Worm (Caenorhabditis elegans) whole organism, mixed stage, embryonic: Measurements from ENCODE around the gene Y43F8C.23.

Experiments used
- blmp-1 ChIP-seq: fragments of 150-350 bp; optimal IDR thresholded peaks from 2 replicates; lab custom pipeline; 2014; ENCODE audit warnings: missing biosample characterization, missing genetic modification characterization
- elt-1 ChIP-seq: sonication (generic microtip); optimal IDR thresholded peaks from 2 replicates; lab custom pipeline; 2017; ENCODE audit warnings: missing genetic modification characterization, mild to moderate bottlenecking, missing compliant biosample characterization, antibody characterized with exemption, moderate library complexity, borderline replicate concordance; ENCODE audit not compliant: insufficient read depth
- elt-3 ChIP-seq: fragments of 150-350 bp; optimal IDR thresholded peaks from 2 replicates; lab custom pipeline; 2014; ENCODE audit warnings: missing biosample characterization, missing genetic modification characterization
- lin-13 ChIP-seq: fragments of 150-350 bp; optimal IDR thresholded peaks from 2 replicates; lab custom pipeline; 2014; ENCODE audit warnings: missing biosample characterization, missing genetic modification characterization
- mab-5 ChIP-seq: fragments of 150-350 bp; optimal IDR thresholded peaks from 2 replicates; lab custom pipeline; 2014; ENCODE audit warnings: missing biosample characterization, missing genetic modification characterization
- mep-1 ChIP-seq: fragments of 150-350 bp; optimal IDR thresholded peaks from 2 replicates; lab custom pipeline; 2017; ENCODE audit warnings: missing biosample characterization, missing genetic modification reagents, missing genetic modification characterization, inconsistent platforms
- nhr-12 ChIP-seq: fragments of 150-350 bp; optimal IDR thresholded peaks from 2 replicates; lab custom pipeline; 2014; ENCODE audit warnings: missing biosample characterization, missing genetic modification characterization
- nhr-237 ChIP-seq: fragments of 150-350 bp; optimal IDR thresholded peaks from 2 replicates; lab custom pipeline; 2014; ENCODE audit warnings: missing biosample characterization, missing genetic modification characterization
- nhr-28 ChIP-seq: fragments of 150-350 bp; optimal IDR thresholded peaks from 2 replicates; lab custom pipeline; 2014; ENCODE audit warnings: missing biosample characterization, missing genetic modification characterization
- nhr-76 ChIP-seq: sonication (generic microtip); optimal IDR thresholded peaks from 2 replicates; lab custom pipeline; 2017; ENCODE audit warnings: missing biosample characterization, missing genetic modification characterization
- snpc-4 ChIP-seq: fragments of 150-350 bp; optimal IDR thresholded peaks from 2 replicates; lab custom pipeline; 2014; ENCODE audit warnings: missing biosample characterization, missing genetic modification characterization
- unc-39 ChIP-seq: fragments of 150-350 bp; optimal IDR thresholded peaks from 2 replicates; lab custom pipeline; 2014; ENCODE audit warnings: missing biosample characterization, missing genetic modification characterization
- ztf-11 ChIP-seq: fragments of 150-350 bp; optimal IDR thresholded peaks from 2 replicates; lab custom pipeline; 2014; ENCODE audit warnings: missing biosample characterization, missing genetic modification characterization

- TF ChIP-seq snpc-4 (tag; lab: Kevin White, UChicago) (no peak), lin-13 (tag; lab: Kevin White, UChicago) (no peak), unc-39 (no peak), nhr-28 (tag; lab: Kevin White, UChicago) (no peak), mep-1 (no peak), elt-1 (no peak), mab-5 (no peak), ztf-11 (tag; lab: Kevin White, UChicago) (no peak), nhr-12 (tag; lab: Kevin White, UChicago) (no peak), blmp-1 (tag; lab: Kevin White, UChicago) (no peak), nhr-76 (tag; lab: Kevin White, UChicago) (no peak), elt-3 (tag; lab: Kevin White, UChicago) (no peak), nhr-237 (tag; lab: Kevin White, UChicago) (no peak)
These were observed 16.4 kb upstream of the Y43F8C.23 start for ce11 chrV:19727990-19728389.
